Fruit fly (Drosophila melanogaster): Measurements from ENCODE around the gene Polr3D.

Polr3D gene

DNA sequence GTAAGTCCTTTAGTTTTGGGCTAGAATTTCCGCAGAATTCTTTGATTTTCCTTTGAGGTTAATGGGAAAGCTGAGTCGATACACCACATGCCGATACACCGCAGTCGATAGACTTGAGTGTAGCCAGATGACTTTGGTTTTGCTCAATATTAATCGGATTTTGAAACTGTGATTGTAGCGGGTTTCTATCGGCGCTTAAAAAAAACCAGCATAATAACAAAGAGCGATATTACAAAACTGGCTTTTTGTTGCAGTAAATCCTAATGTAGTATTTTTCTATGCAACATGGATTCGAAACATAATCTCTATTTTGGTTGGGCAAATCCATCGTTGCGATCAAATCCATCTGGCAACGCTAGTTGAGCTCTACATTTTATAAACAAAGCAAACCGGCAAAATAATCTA, at the start of gene Polr3D, which contains the start of gene mus304:
Gene Polr3D, minus strand, starts transcription at position 116 of the 405 bp plus-strand sequence.
Gene mus304, plus strand, starts transcription at position 356 of the 405 bp plus-strand sequence.
- TF ChIP-seq psq (optimal IDR thresholded peaks at IDR 0.05), result no peak
- no peak for TF ChIP-seq h (optimal IDR thresholded peaks at IDR 0.05)
- no peak for TF ChIP-seq Myc (optimal IDR thresholded peaks at IDR 0.05)
- no peak for TF ChIP-seq ttk (optimal IDR thresholded peaks at IDR 0.05)
- TF ChIP-seq Sin3A (optimal IDR thresholded peaks at IDR 0.05), result no peak
- no peak for TF ChIP-seq insv (optimal IDR thresholded peaks at IDR 0.05)

dm6 chr3L:18154140-18154539, 44.8 kb upstream of the Polr3D start:
- TF ChIP-seq Sin3A (optimal IDR thresholded peaks at IDR 0.05), result no peak
- TF ChIP-seq h (optimal IDR thresholded peaks at IDR 0.05), result no peak
- no peak for TF ChIP-seq insv (optimal IDR thresholded peaks at IDR 0.05)
- TF ChIP-seq Myc (optimal IDR thresholded peaks at IDR 0.05), result no peak
- no peak for TF ChIP-seq psq (optimal IDR thresholded peaks at IDR 0.05)

DNA sequence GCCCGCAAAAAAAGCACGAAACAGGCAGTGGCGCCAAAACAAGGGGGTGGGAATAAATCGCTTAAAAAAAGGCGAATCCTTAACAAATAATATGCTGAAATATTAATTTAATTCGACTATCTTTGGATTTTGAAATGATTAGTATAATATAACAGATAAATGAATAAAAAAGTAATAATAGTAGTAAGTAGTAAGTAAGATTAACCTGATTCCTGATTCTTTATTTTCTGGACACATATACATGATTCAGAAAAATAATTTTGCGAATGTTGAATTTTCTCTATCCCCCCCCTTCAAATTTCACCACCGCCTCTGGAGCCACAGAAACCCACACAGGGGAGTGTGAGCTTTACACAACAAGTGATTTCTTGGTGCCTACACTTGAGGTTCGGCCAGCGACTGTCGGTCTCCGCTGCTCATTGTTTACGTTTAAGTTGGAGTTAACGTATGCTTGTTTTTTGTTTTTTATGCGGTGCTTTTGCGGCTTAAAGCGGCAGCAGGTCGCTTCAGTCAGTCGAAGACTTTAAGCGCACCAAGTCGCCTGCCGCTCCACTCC, 39.1 kb upstream of the Polr3D start, which contains the start of gene CG7330:
Gene CG7330, plus strand, starts transcription at position 506 of the 556 bp plus-strand sequence.
- TF ChIP-seq h (optimal IDR thresholded peaks at IDR 0.05) (no peak), psq (optimal IDR thresholded peaks at IDR 0.05) (no peak), Sin3A (optimal IDR thresholded peaks at IDR 0.05) (no peak), Myc (optimal IDR thresholded peaks at IDR 0.05) (no peak), ttk (optimal IDR thresholded peaks at IDR 0.05) (no peak), insv (optimal IDR thresholded peaks at IDR 0.05) (no peak)

DNA sequence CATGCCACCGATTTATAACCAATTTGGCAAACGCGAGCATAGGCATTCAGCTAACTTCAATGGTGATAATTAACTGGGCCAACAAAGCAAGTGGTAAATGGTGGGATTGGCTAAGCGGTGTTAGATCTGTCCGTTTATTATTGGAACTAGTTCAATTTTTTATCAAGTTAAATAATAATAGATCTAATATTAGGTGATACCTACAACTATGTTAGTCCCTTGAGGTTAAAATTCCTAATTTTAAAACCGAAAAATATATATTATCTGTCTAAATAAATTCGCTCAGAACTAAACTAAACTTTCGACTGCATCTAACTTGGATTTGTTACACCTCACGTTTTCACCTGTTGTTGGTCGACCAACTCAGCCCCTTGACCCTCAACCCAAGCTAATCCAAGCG, 38.2 kb upstream of the Polr3D start:
- no peak for TF ChIP-seq ttk (optimal IDR thresholded peaks at IDR 0.05)
- no peak for TF ChIP-seq Myc (optimal IDR thresholded peaks at IDR 0.05)
- TF ChIP-seq insv (optimal IDR thresholded peaks at IDR 0.05), result no peak
- TF ChIP-seq psq (optimal IDR thresholded peaks at IDR 0.05), result no peak
- TF ChIP-seq Sin3A (optimal IDR thresholded peaks at IDR 0.05), result no peak
- no peak for TF ChIP-seq h (optimal IDR thresholded peaks at IDR 0.05)

dm6 chr3L:18146833-18147232, 37.5 kb upstream of the Polr3D start:
- TF ChIP-seq psq (optimal IDR thresholded peaks at IDR 0.05) (no peak), Sin3A (optimal IDR thresholded peaks at IDR 0.05) (no peak), Myc (optimal IDR thresholded peaks at IDR 0.05) (no peak), insv (optimal IDR thresholded peaks at IDR 0.05) (no peak), ttk (optimal IDR thresholded peaks at IDR 0.05) (no peak), h (optimal IDR thresholded peaks at IDR 0.05) (no peak)

DNA sequence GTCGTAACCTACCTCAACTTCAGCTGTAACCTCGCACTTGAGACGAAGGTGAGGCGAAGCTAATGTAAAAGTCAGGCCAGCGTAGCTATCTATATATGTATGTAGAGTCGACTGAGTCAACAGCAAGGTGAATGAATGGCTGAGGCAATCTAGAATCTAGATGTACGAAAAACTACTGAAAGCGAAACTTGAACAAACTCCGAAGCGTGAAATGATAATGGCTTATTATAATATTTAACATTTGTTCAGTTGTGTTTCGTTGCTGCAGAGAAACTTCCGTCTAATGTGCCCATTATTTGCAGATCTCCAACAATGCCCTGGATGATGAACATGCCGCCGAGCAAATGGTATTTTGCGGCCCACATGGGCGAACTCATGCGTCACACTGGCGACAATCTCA, 35.2 kb upstream of the Polr3D start:
- TF ChIP-seq ttk (optimal IDR thresholded peaks at IDR 0.05) (no peak), psq (optimal IDR thresholded peaks at IDR 0.05) (no peak), insv (optimal IDR thresholded peaks at IDR 0.05) (no peak), h (optimal IDR thresholded peaks at IDR 0.05) (no peak), Myc (optimal IDR thresholded peaks at IDR 0.05) (no peak), Sin3A (optimal IDR thresholded peaks at IDR 0.05) (no peak)

DNA sequence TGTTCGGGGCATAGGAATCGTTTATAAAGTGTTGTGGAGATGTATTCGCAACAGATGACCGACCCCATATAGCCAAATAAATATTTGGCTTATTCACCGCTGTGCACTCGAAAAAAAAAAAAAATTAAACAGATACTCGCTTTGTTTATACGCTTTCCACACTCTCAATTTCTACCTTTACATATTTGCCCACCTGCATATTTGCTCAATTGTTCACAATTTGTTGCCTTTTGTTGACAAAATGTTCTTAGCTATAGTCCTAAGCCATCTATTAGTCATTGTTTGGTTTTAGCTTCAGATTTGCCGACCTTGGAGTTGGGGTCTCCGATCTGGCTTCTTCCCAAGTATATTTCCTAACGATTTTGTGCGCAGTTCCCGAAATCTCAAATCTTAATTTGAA, 33.6 kb upstream of the Polr3D start:
- no peak for TF ChIP-seq psq (optimal IDR thresholded peaks at IDR 0.05)
- no peak for TF ChIP-seq h (optimal IDR thresholded peaks at IDR 0.05)
- no peak for TF ChIP-seq Myc (optimal IDR thresholded peaks at IDR 0.05)
- TF ChIP-seq Sin3A (optimal IDR thresholded peaks at IDR 0.05), result no peak
- no peak for TF ChIP-seq ttk (optimal IDR thresholded peaks at IDR 0.05)
- TF ChIP-seq insv (optimal IDR thresholded peaks at IDR 0.05), result no peak

dm6 chr3L:18139184-18139629, 29.8 kb upstream of the Polr3D start, which contains the start of gene geko:
Gene geko (plus strand): TSS chr3L:18139402.
- TF ChIP-seq h (optimal IDR thresholded peaks at IDR 0.05) (no peak), psq (optimal IDR thresholded peaks at IDR 0.05) (no peak), Myc (optimal IDR thresholded peaks at IDR 0.05) (no peak), ttk (optimal IDR thresholded peaks at IDR 0.05) (no peak), insv (optimal IDR thresholded peaks at IDR 0.05) (no peak), Sin3A (optimal IDR thresholded peaks at IDR 0.05) (no peak)

DNA sequence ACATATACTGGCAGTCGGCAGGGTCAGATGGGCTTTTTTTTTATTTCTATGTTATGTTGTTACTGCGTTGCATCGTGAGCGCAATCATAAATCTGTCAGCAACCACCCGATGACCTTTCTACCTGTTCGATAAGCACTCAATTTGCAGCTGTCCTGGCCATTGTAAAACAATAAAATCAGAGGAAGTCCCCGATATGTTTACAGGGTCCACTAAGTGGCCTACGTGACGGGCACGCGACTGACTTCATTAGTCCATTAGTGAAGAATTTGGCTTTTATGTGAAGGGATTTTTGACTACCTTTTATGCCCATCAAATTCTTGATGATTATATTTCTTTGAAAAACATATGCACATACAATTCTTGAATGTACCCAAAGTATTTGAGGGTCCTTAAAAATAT, 28.9 kb upstream of the Polr3D start:
- no peak for TF ChIP-seq Sin3A (optimal IDR thresholded peaks at IDR 0.05)
- no peak for TF ChIP-seq h (optimal IDR thresholded peaks at IDR 0.05)
- no peak for TF ChIP-seq insv (optimal IDR thresholded peaks at IDR 0.05)
- no peak for TF ChIP-seq Myc (optimal IDR thresholded peaks at IDR 0.05)
- no peak for TF ChIP-seq ttk (optimal IDR thresholded peaks at IDR 0.05)
- no peak for TF ChIP-seq psq (optimal IDR thresholded peaks at IDR 0.05)

DNA sequence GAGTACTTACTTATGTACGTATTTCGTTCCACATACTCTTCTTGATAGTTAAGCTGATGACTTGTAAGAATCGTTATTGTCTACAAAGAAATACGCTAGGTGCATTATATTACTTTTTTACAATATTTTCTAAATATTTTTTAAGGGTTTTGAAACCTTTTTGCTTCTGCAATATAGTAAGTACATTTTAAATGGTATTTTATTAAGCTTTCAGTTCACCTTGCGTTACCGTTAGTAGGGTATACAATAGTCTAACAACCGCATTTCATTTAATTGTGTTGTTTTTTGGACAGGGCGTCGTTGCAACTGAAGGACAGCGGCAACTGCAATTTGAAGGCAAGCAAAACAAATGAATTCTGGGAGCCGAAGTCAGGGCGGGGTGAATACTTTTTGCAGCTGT, 27.8 kb upstream of the Polr3D start:
- TF ChIP-seq Myc (optimal IDR thresholded peaks at IDR 0.05) (no peak), ttk (optimal IDR thresholded peaks at IDR 0.05) (no peak), psq (optimal IDR thresholded peaks at IDR 0.05) (no peak), Sin3A (optimal IDR thresholded peaks at IDR 0.05) (no peak), insv (optimal IDR thresholded peaks at IDR 0.05) (no peak), h (optimal IDR thresholded peaks at IDR 0.05) (no peak)

dm6 chr3L:18132589-18132988, 23.2 kb upstream of the Polr3D start, which contains the start of gene Cyp312a1:
Gene Cyp312a1 (minus strand): TSS chr3L:18132689.
- no peak for TF ChIP-seq ttk (optimal IDR thresholded peaks at IDR 0.05)
- TF ChIP-seq insv (optimal IDR thresholded peaks at IDR 0.05), result no peak
- TF ChIP-seq h (optimal IDR thresholded peaks at IDR 0.05), result no peak
- no peak for TF ChIP-seq Myc (optimal IDR thresholded peaks at IDR 0.05)
- no peak for TF ChIP-seq psq (optimal IDR thresholded peaks at IDR 0.05)
- no peak for TF ChIP-seq Sin3A (optimal IDR thresholded peaks at IDR 0.05)

DNA sequence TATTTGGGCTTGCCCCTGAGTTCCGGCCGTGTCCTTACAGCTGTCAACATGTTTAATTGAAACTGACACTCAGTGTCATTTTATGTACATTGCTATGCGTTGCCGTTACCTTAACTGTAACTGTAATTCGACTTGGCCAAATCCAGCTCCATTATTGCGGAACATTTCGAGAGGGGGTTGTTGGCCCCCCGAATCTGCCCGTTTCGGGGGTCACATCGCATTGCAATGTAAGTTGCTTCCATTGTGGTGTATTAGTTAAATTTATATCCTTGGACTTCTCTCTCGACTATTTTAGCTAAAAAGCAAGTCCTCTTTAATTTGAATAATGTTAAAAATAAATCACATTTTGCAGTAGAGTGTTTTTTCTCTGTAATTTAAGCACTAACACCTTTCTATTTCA, 14.8 kb upstream of the Polr3D start:
- TF ChIP-seq h (optimal IDR thresholded peaks at IDR 0.05), result no peak
- TF ChIP-seq Myc (optimal IDR thresholded peaks at IDR 0.05), result no peak

- no peak for TF ChIP-seq Myc (optimal IDR thresholded peaks at IDR 0.05)
- no peak for TF ChIP-seq h (optimal IDR thresholded peaks at IDR 0.05)
- TF ChIP-seq insv (optimal IDR thresholded peaks at IDR 0.05), result no peak
- TF ChIP-seq psq (optimal IDR thresholded peaks at IDR 0.05), result no peak
- TF ChIP-seq ttk (optimal IDR thresholded peaks at IDR 0.05), result no peak
- no peak for TF ChIP-seq Sin3A (optimal IDR thresholded peaks at IDR 0.05)
Observed at dm6 chr3L:18121889-18122288, 12.5 kb upstream of the Polr3D start, which contains the start of gene CG42853. Gene CG42853 (minus strand): TSS chr3L:18121989.

Measured in Kc167 (cell line).